Worm (Caenorhabditis elegans): Measurements from ENCODE around the gene tig-3.

Gene tig-3

ce11 chrII:15239681-15240080 lies 11.9 kb downstream of the tig-3 start:
- no peak for TF ChIP-seq ceh-13 (GFP tag; optimal IDR thresholded peaks at IDR 0.05)
- TF ChIP-seq flt-1 (GFP tag; IDR thresholded peaks at IDR 0.05) = no peak
- no peak for TF ChIP-seq hmbx-1 (tag; optimal IDR thresholded peaks at IDR 0.05)
- no peak for TF ChIP-seq F13C5.2 (tag; optimal IDR thresholded peaks at IDR 0.05)
- TF ChIP-seq tbx-11 (GFP tag; IDR thresholded peaks at IDR 0.05) = no peak
- no peak for TF ChIP-seq sea-1 (GFP tag; conservative IDR thresholded peaks at IDR 0.05)
- TF ChIP-seq pes-1 (GFP tag; IDR thresholded peaks at IDR 0.05) = no peak
- no peak for TF ChIP-seq B0310.2 (tag; optimal IDR thresholded peaks at IDR 0.05)
- TF ChIP-seq ceh-36 (tag; optimal IDR thresholded peaks at IDR 0.05) = no peak
- no peak for TF ChIP-seq tra-4 (tag; optimal IDR thresholded peaks at IDR 0.05)
- no peak for TF ChIP-seq scrt-1 (GFP tag; IDR thresholded peaks at IDR 0.05)
- TF ChIP-seq ama-1 (optimal IDR thresholded peaks at IDR 0.05) = no peak

- TF ChIP-seq ets-7 (tag; optimal IDR thresholded peaks at IDR 0.05) = no peak
- no peak for TF ChIP-seq B0310.2 (tag; optimal IDR thresholded peaks at IDR 0.05)
- no peak for TF ChIP-seq sea-1 (GFP tag; conservative IDR thresholded peaks at IDR 0.05)
- no peak for TF ChIP-seq ceh-36 (tag; optimal IDR thresholded peaks at IDR 0.05)
- TF ChIP-seq hmg-4 (GFP tag; optimal IDR thresholded peaks at IDR 0.05) = no peak
- TF ChIP-seq scrt-1 (GFP tag; IDR thresholded peaks at IDR 0.05) = no peak
- TF ChIP-seq hmbx-1 (tag; optimal IDR thresholded peaks at IDR 0.05) = no peak
- TF ChIP-seq flt-1 (GFP tag; IDR thresholded peaks at IDR 0.05) = no peak
- no peak for TF ChIP-seq hnd-1 (tag; optimal IDR thresholded peaks at IDR 0.05)
- TF ChIP-seq tbx-11 (GFP tag; IDR thresholded peaks at IDR 0.05) = no peak
- no peak for TF ChIP-seq pes-1 (GFP tag; IDR thresholded peaks at IDR 0.05)
- TF ChIP-seq ama-1 (optimal IDR thresholded peaks at IDR 0.05) = no peak
Measured at ce11 chrII:15237160-15237559, 14.4 kb downstream of the tig-3 start.

- TF ChIP-seq tra-4 (tag; optimal IDR thresholded peaks at IDR 0.05) (no peak), ceh-36 (tag; optimal IDR thresholded peaks at IDR 0.05) (no peak), pes-1 (GFP tag; IDR thresholded peaks at IDR 0.05) (no peak), F13C5.2 (tag; optimal IDR thresholded peaks at IDR 0.05) (no peak), ama-1 (optimal IDR thresholded peaks at IDR 0.05) (no peak), aly-1 (tag; optimal IDR thresholded peaks at IDR 0.05) (no peak), flt-1 (GFP tag; IDR thresholded peaks at IDR 0.05) (no peak), tbx-11 (GFP tag; IDR thresholded peaks at IDR 0.05) (no peak), hnd-1 (tag; optimal IDR thresholded peaks at IDR 0.05) (no peak), scrt-1 (GFP tag; IDR thresholded peaks at IDR 0.05) (no peak), sea-1 (GFP tag; conservative IDR thresholded peaks at IDR 0.05) (no peak), tbx-37 (GFP tag; conservative IDR thresholded peaks at IDR 0.05) (no peak), B0310.2 (tag; optimal IDR thresholded peaks at IDR 0.05) (no peak), hmg-4 (GFP tag; optimal IDR thresholded peaks at IDR 0.05) (no peak)
Measured at ce11 chrII:15235597-15235996, 16.0 kb downstream of the tig-3 start.

- TF ChIP-seq ama-1 (optimal IDR thresholded peaks at IDR 0.05) = no peak
- TF ChIP-seq ets-7 (tag; optimal IDR thresholded peaks at IDR 0.05) = no peak
- TF ChIP-seq hmg-4 (GFP tag; optimal IDR thresholded peaks at IDR 0.05) = no peak
- TF ChIP-seq hmbx-1 (tag; optimal IDR thresholded peaks at IDR 0.05) = no peak
- no peak for TF ChIP-seq scrt-1 (GFP tag; IDR thresholded peaks at IDR 0.05)
- TF ChIP-seq tbx-11 (GFP tag; IDR thresholded peaks at IDR 0.05) = no peak
- TF ChIP-seq tbx-37 (GFP tag; conservative IDR thresholded peaks at IDR 0.05) = no peak
Measured at ce11 chrII:15233219-15233618, 18.4 kb downstream of the tig-3 start.

- TF ChIP-seq pes-1 (GFP tag; IDR thresholded peaks at IDR 0.05) = peak; percentile 67; the same call in 1 of the 2 replicates
- TF ChIP-seq ceh-13 (GFP tag; optimal IDR thresholded peaks at IDR 0.05) = no peak
- TF ChIP-seq ets-7 (tag; optimal IDR thresholded peaks at IDR 0.05) = peak; percentile 43
- TF ChIP-seq flt-1 (GFP tag; IDR thresholded peaks at IDR 0.05) = peak; percentile 41; the same call in 1 of the 2 replicates
- TF ChIP-seq tbx-37 (GFP tag; conservative IDR thresholded peaks at IDR 0.05) = peak; percentile 53; the same call in 1 of the 2 replicates
- peak; percentile 2 for TF ChIP-seq F13C5.2 (tag; optimal IDR thresholded peaks at IDR 0.05)
Measured at ce11 chrII:15232705-15233104, 18.9 kb downstream of the tig-3 start, which contains the start of gene Y46E12BL.2. TSS of gene Y46E12BL.2 (plus strand) at chrII:15232947.

ce11 chrII:15229785-15230393 lies 21.7 kb downstream of the tig-3 start, which contains the start of gene spsb-2:
TSS of gene spsb-2 (plus strand) at chrII:15230343.
- TF ChIP-seq tbx-37 (GFP tag; conservative IDR thresholded peaks at IDR 0.05) = no peak
- TF ChIP-seq sea-1 (GFP tag; conservative IDR thresholded peaks at IDR 0.05) = no peak
- no peak for TF ChIP-seq hmg-4 (GFP tag; optimal IDR thresholded peaks at IDR 0.05)
- TF ChIP-seq ceh-36 (tag; optimal IDR thresholded peaks at IDR 0.05) = no peak
- TF ChIP-seq hnd-1 (tag; optimal IDR thresholded peaks at IDR 0.05) = no peak
- TF ChIP-seq ama-1 (optimal IDR thresholded peaks at IDR 0.05) = no peak
- no peak for TF ChIP-seq hmbx-1 (tag; optimal IDR thresholded peaks at IDR 0.05)
- no peak for TF ChIP-seq flt-1 (GFP tag; IDR thresholded peaks at IDR 0.05)
- no peak for TF ChIP-seq ceh-13 (GFP tag; optimal IDR thresholded peaks at IDR 0.05)
- no peak for TF ChIP-seq B0310.2 (tag; optimal IDR thresholded peaks at IDR 0.05)
- no peak for TF ChIP-seq tbx-11 (GFP tag; IDR thresholded peaks at IDR 0.05)
- TF ChIP-seq ets-7 (tag; optimal IDR thresholded peaks at IDR 0.05) = no peak
- no peak for TF ChIP-seq scrt-1 (GFP tag; IDR thresholded peaks at IDR 0.05)
- no peak for TF ChIP-seq F13C5.2 (tag; optimal IDR thresholded peaks at IDR 0.05)
- TF ChIP-seq tra-4 (tag; optimal IDR thresholded peaks at IDR 0.05) = no peak
- TF ChIP-seq pes-1 (GFP tag; IDR thresholded peaks at IDR 0.05) = no peak
- no peak for TF ChIP-seq aly-1 (tag; optimal IDR thresholded peaks at IDR 0.05)

ce11 chrII:15228005-15228404 lies 23.6 kb downstream of the tig-3 start:
- TF ChIP-seq ama-1 (optimal IDR thresholded peaks at IDR 0.05) (no peak), hnd-1 (tag; optimal IDR thresholded peaks at IDR 0.05) (no peak), tra-4 (tag; optimal IDR thresholded peaks at IDR 0.05) (no peak), flt-1 (GFP tag; IDR thresholded peaks at IDR 0.05) (no peak), aly-1 (tag; optimal IDR thresholded peaks at IDR 0.05) (no peak), ets-7 (tag; optimal IDR thresholded peaks at IDR 0.05) (no peak), tbx-37 (GFP tag; conservative IDR thresholded peaks at IDR 0.05) (no peak), ceh-13 (GFP tag; optimal IDR thresholded peaks at IDR 0.05) (no peak), hmg-4 (GFP tag; optimal IDR thresholded peaks at IDR 0.05) (no peak), tbx-11 (GFP tag; IDR thresholded peaks at IDR 0.05) (no peak)
